Worm (Caenorhabditis elegans) whole organism, L1 larva: ENCODE data around the gene Y51H7C.7.
A peak's percentile ranks its signal among the peaks of the same experiment; 100 is the strongest.

Source experiments
- C04F5.9 ChIP-seq: sonication (generic microtip); optimal IDR thresholded peaks from 2 replicates; lab custom pipeline; 2016; ENCODE audit warnings: missing genetic modification characterization, missing compliant biosample characterization
- C16A3.4 ChIP-seq: fragments of 150-350 bp; optimal IDR thresholded peaks from 2 replicates; lab custom pipeline; 2014; ENCODE audit warnings: missing biosample characterization, missing genetic modification characterization
- F16B12.6 ChIP-seq: fragments of 150-350 bp; optimal IDR thresholded peaks from 2 replicates; lab custom pipeline; 2014; ENCODE audit warnings: missing biosample characterization, missing genetic modification characterization
- Y116A8C.19 ChIP-seq: sonication (generic microtip); optimal IDR thresholded peaks from 2 replicates; lab custom pipeline; 2016; ENCODE audit warnings: missing compliant biosample characterization, missing genetic modification characterization, borderline replicate concordance
- aha-1 ChIP-seq: fragments of 150-350 bp; optimal IDR thresholded peaks from 2 replicates; lab custom pipeline; 2014; ENCODE audit warnings: missing biosample characterization, missing genetic modification characterization
- alr-1 ChIP-seq: fragments of 200-800 bp; sonication (Bioruptor generic); optimal IDR thresholded peaks from 2 replicates; lab custom pipeline; 2018; ENCODE audit warnings: borderline replicate concordance, mild to moderate bottlenecking, missing genetic modification characterization, missing compliant biosample characterization
- blmp-1 ChIP-seq: fragments of 150-350 bp; optimal IDR thresholded peaks from 2 replicates; lab custom pipeline; 2014; ENCODE audit warnings: missing biosample characterization, missing genetic modification characterization
- ceh-63 ChIP-seq: fragments of 200-800 bp; sonication (Bioruptor generic); optimal IDR thresholded peaks from 2 replicates; lab custom pipeline; 2018; ENCODE audit warnings: mild to moderate bottlenecking, missing genetic modification characterization, missing compliant biosample characterization
- ceh-8 ChIP-seq: fragments of 200-800 bp; sonication (Bioruptor generic); optimal IDR thresholded peaks from 2 replicates; lab custom pipeline; 2018; ENCODE audit warnings: mild to moderate bottlenecking, missing genetic modification characterization, moderate library complexity, missing compliant biosample characterization
- ceh-82 ChIP-seq, 3 experiments: fragments of 150-350 bp in 1 of 3; sonication (generic microtip) in 2 of 3; optimal IDR thresholded peaks; 2 replicates each; lab custom pipeline; 2014 to 2017; ENCODE audit warnings: missing biosample characterization in 3 of 3, missing genetic modification characterization in 3 of 3
- ceh-88 ChIP-seq: fragments of 200-800 bp; sonication (Bioruptor generic); IDR thresholded peaks from 2 replicates; pipeline ENCODE4 v1.3.6; 2022; ENCODE audit warnings: missing genetic modification characterization, missing compliant biosample characterization
- ces-1 ChIP-seq: fragments of 150-350 bp; optimal IDR thresholded peaks from 2 replicates; lab custom pipeline; 2014; ENCODE audit warnings: missing biosample characterization, missing genetic modification reagents, missing genetic modification characterization
- dpl-1 ChIP-seq, 3 experiments: fragments of 150-350 bp in 2 of 3; sonication (generic microtip) in 1 of 3; optimal IDR thresholded peaks; 2 replicates each; lab custom pipeline; 2014 to 2017; ENCODE audit warnings: missing biosample characterization in 3 of 3, missing genetic modification characterization in 3 of 3, missing genetic modification reagents in 3 of 3
- dsc-1 ChIP-seq: sonication (generic microtip); optimal IDR thresholded peaks from 2 replicates; lab custom pipeline; 2016; ENCODE audit warnings: mild to moderate bottlenecking, missing genetic modification characterization, missing compliant biosample characterization
- egl-13 ChIP-seq: sonication (generic microtip); optimal IDR thresholded peaks from 2 replicates; lab custom pipeline; 2016; ENCODE audit warnings: missing genotype, missing genetic modification reagents, missing genetic modification characterization, missing compliant biosample characterization
- elt-3 ChIP-seq, 6 experiments: fragments of 150-350 bp in 1 of 6; sonication (generic microtip); optimal IDR thresholded peaks; 2 replicates each; lab custom pipeline; 2017 to 2018; ENCODE audit warnings: missing biosample characterization in 6 of 6, missing genetic modification characterization in 6 of 6, inconsistent platforms in 1 of 6
- fkh-10 ChIP-seq: sonication (generic microtip); optimal IDR thresholded peaks from 2 replicates; lab custom pipeline; 2017; ENCODE audit warnings: missing biosample characterization, missing genetic modification reagents, missing genetic modification characterization
- fkh-4 ChIP-seq: sonication (generic microtip); optimal IDR thresholded peaks from 2 replicates; lab custom pipeline; 2016; ENCODE audit warnings: missing compliant biosample characterization, missing genetic modification characterization, borderline replicate concordance
- fos-1 ChIP-seq: fragments of 150-350 bp; optimal IDR thresholded peaks from 2 replicates; lab custom pipeline; 2014; ENCODE audit warnings: missing biosample characterization, missing genetic modification characterization
- grh-1 ChIP-seq: fragments of 200-800 bp; sonication (Bioruptor generic); IDR thresholded peaks from 2 replicates; pipeline ENCODE4 v1.3.6; 2022; ENCODE audit warnings: missing genetic modification reagents, missing genetic modification characterization, missing compliant biosample characterization
- hlh-4 ChIP-seq: sonication (generic microtip); optimal IDR thresholded peaks from 2 replicates; lab custom pipeline; 2016; ENCODE audit warnings: mild to moderate bottlenecking, missing genetic modification characterization, missing compliant biosample characterization
- irx-1 ChIP-seq: sonication (generic microtip); optimal IDR thresholded peaks from 2 replicates; lab custom pipeline; 2016; ENCODE audit warnings: missing genetic modification characterization, missing compliant biosample characterization
- jun-1 ChIP-seq: fragments of 150-350 bp; optimal IDR thresholded peaks from 2 replicates; lab custom pipeline; 2014; ENCODE audit warnings: missing biosample characterization, missing genetic modification reagents, missing genetic modification characterization
- lin-14 ChIP-seq: fragments of 200-800 bp; sonication (Bioruptor generic); optimal IDR thresholded peaks from 2 replicates; lab custom pipeline; 2018; ENCODE audit warnings: mild to moderate bottlenecking, missing genetic modification characterization, moderate library complexity, missing compliant biosample characterization
- lin-39 ChIP-seq: fragments of 150-350 bp; optimal IDR thresholded peaks from 2 replicates; lab custom pipeline; 2014; ENCODE audit warnings: missing biosample characterization, missing genetic modification reagents, missing genetic modification characterization
- mab-9 ChIP-seq: fragments of 200-800 bp; sonication (Bioruptor generic); IDR thresholded peaks from 2 replicates; pipeline ENCODE4 v1.3.6; 2022; ENCODE audit warnings: missing genetic modification reagents, missing genetic modification characterization, missing compliant biosample characterization
- mdl-1 ChIP-seq, 2 experiments: fragments of 150-350 bp; optimal IDR thresholded peaks; 2 replicates each; lab custom pipeline; 2014 to 2017; ENCODE audit warnings: missing biosample characterization in 2 of 2, missing genetic modification characterization in 2 of 2, inconsistent platforms in 1 of 2
- mef-2 ChIP-seq: fragments of 150-350 bp; optimal IDR thresholded peaks from 2 replicates; lab custom pipeline; 2014; ENCODE audit warnings: missing biosample characterization, missing genetic modification characterization
- nhr-11 ChIP-seq: fragments of 150-350 bp; optimal IDR thresholded peaks from 2 replicates; lab custom pipeline; 2014; ENCODE audit warnings: missing biosample characterization, missing genetic modification characterization
- nhr-19 ChIP-seq: fragments of 200-800 bp; sonication (Bioruptor generic); conservative IDR thresholded peaks from 2 replicates; pipeline ENCODE4 v1.3.6; 2022; ENCODE audit warnings: missing genetic modification characterization, missing compliant biosample characterization
- nhr-20 ChIP-seq: sonication (generic microtip); optimal IDR thresholded peaks from 2 replicates; lab custom pipeline; 2016; ENCODE audit warnings: mild to moderate bottlenecking, missing genetic modification characterization, missing compliant biosample characterization
- nhr-28 ChIP-seq: fragments of 150-350 bp; optimal IDR thresholded peaks from 2 replicates; lab custom pipeline; 2014; ENCODE audit warnings: missing biosample characterization, missing genetic modification characterization
- nhr-47 ChIP-seq: sonication (generic microtip); optimal IDR thresholded peaks from 2 replicates; lab custom pipeline; 2016; ENCODE audit warnings: mild to moderate bottlenecking, missing genetic modification characterization, moderate library complexity, missing compliant biosample characterization
- nhr-71 ChIP-seq: sonication (generic microtip); optimal IDR thresholded peaks from 2 replicates; lab custom pipeline; 2016; ENCODE audit warnings: mild to moderate bottlenecking, missing genetic modification characterization, moderate library complexity, missing compliant biosample characterization
- nhr-77 ChIP-seq: fragments of 150-350 bp; optimal IDR thresholded peaks from 2 replicates; lab custom pipeline; 2014; ENCODE audit warnings: missing biosample characterization, missing genetic modification characterization
- nhr-90 ChIP-seq: sonication (generic microtip); optimal IDR thresholded peaks from 2 replicates; lab custom pipeline; 2016; ENCODE audit warnings: mild to moderate bottlenecking, missing genetic modification characterization, missing compliant biosample characterization; ENCODE audit not compliant: poor library complexity
- pag-3 ChIP-seq: sonication (generic microtip); optimal IDR thresholded peaks from 2 replicates; lab custom pipeline; 2017; ENCODE audit warnings: missing genetic modification characterization, mild to moderate bottlenecking, missing compliant biosample characterization, antibody characterized with exemption, borderline replicate concordance; ENCODE audit not compliant: insufficient read depth
- pax-3 ChIP-seq: fragments of 200-800 bp; sonication (Bioruptor generic); optimal IDR thresholded peaks from 2 replicates; lab custom pipeline; 2018; ENCODE audit warnings: mild to moderate bottlenecking, missing genetic modification characterization, moderate library complexity, missing compliant biosample characterization
- pqm-1 ChIP-seq: sonication (generic microtip); optimal IDR thresholded peaks from 3 replicates; lab custom pipeline; 2017; ENCODE audit warnings: missing biosample characterization, missing genetic modification characterization
- rnt-1 ChIP-seq: sonication (generic microtip); optimal IDR thresholded peaks from 2 replicates; lab custom pipeline; 2016; ENCODE audit warnings: mild to moderate bottlenecking, missing genetic modification characterization, moderate library complexity, missing compliant biosample characterization
- skn-1 ChIP-seq: fragments of 150-350 bp; optimal IDR thresholded peaks from 2 replicates; lab custom pipeline; 2014; ENCODE audit warnings: missing biosample characterization, missing genetic modification characterization
- snpc-4 ChIP-seq: fragments of 150-350 bp; optimal IDR thresholded peaks from 2 replicates; lab custom pipeline; 2014; ENCODE audit warnings: missing biosample characterization, missing genetic modification characterization
- snu-23 ChIP-seq: sonication (generic microtip); optimal IDR thresholded peaks from 2 replicates; lab custom pipeline; 2016; ENCODE audit warnings: missing genetic modification characterization, missing compliant biosample characterization
- sox-4 ChIP-seq: sonication (generic microtip); optimal IDR thresholded peaks from 2 replicates; lab custom pipeline; 2016; ENCODE audit warnings: missing genetic modification characterization, missing compliant biosample characterization
- swsn-7 ChIP-seq: sonication (generic microtip); optimal IDR thresholded peaks from 2 replicates; lab custom pipeline; 2016; ENCODE audit warnings: missing genetic modification characterization, missing compliant biosample characterization
- tbx-2 ChIP-seq: sonication (generic microtip); optimal IDR thresholded peaks from 2 replicates; lab custom pipeline; 2016; ENCODE audit warnings: missing genetic modification characterization, missing compliant biosample characterization
- unc-130 ChIP-seq: fragments of 150-350 bp; optimal IDR thresholded peaks from 2 replicates; lab custom pipeline; 2017; ENCODE audit warnings: missing biosample characterization, missing genetic modification characterization, inconsistent platforms
- unc-86 ChIP-seq: sonication (generic microtip); optimal IDR thresholded peaks from 2 replicates; lab custom pipeline; 2016; ENCODE audit warnings: missing genetic modification characterization, missing compliant biosample characterization
- vab-15 ChIP-seq: sonication (generic microtip); optimal IDR thresholded peaks from 2 replicates; lab custom pipeline; 2017; ENCODE audit warnings: missing genotype, mild to moderate bottlenecking, missing genetic modification characterization, missing compliant biosample characterization
- zag-1 ChIP-seq: fragments of 150-350 bp; optimal IDR thresholded peaks from 2 replicates; lab custom pipeline; 2014; ENCODE audit warnings: missing biosample characterization, missing genetic modification characterization
- ztf-11 ChIP-seq, 2 experiments: sonication (generic microtip); optimal IDR thresholded peaks; 2 replicates each; lab custom pipeline; 2016 to 2017; ENCODE audit warnings: missing genetic modification characterization in 2 of 2, missing biosample characterization in 1 of 2, missing compliant biosample characterization in 1 of 2
- ztf-4 ChIP-seq: fragments of 150-350 bp; optimal IDR thresholded peaks from 2 replicates; lab custom pipeline; 2014; ENCODE audit warnings: missing biosample characterization, missing genetic modification characterization

The Y51H7C.7 gene

ce11 chrII:1402167-1402619, at the start of gene Y51H7C.7:
Gene Y51H7C.7, plus strand, starts transcription at chrII:1402569.
- peak; percentile 73 for TF ChIP-seq rnt-1 (tag; lab: Kevin White, UChicago)
- no peak for TF ChIP-seq ces-1 (GFP tag; lab: Kevin White, UChicago)
- TF ChIP-seq fos-1 (tag; lab: Kevin White, UChicago): peak; percentile 22
- no peak for TF ChIP-seq zag-1 (tag; lab: Kevin White, UChicago)
- no peak for TF ChIP-seq jun-1
- peak; percentile 74 for TF ChIP-seq nhr-90
- TF ChIP-seq mdl-1 (tag; optimal IDR thresholded peaks at IDR 0.05; lab: Kevin White, UChicago): peak in 1 of 2 experiments; percentile 31
- TF ChIP-seq ceh-88 (GFP tag; lab: Robert Waterston, UW): no peak
- peak; percentile 4 for TF ChIP-seq aha-1
- peak; percentile 58 for TF ChIP-seq unc-130 (tag; lab: Kevin White, UChicago)
- TF ChIP-seq F16B12.6 (tag; lab: Kevin White, UChicago): peak; percentile 55
- TF ChIP-seq Y116A8C.19 (tag; lab: Kevin White, UChicago): no peak
- TF ChIP-seq lin-14: no peak
- no peak for TF ChIP-seq nhr-71 (tag; lab: Kevin White, UChicago)
- TF ChIP-seq elt-3 (tag; optimal IDR thresholded peaks at IDR 0.05; lab: Kevin White, UChicago): peak in 2 of 6 experiments; percentile 16 to 49
- peak; percentile 54 for TF ChIP-seq grh-1 (GFP tag; lab: Robert Waterston, UW)
- no peak for TF ChIP-seq pqm-1 (tag; lab: Kevin White, UChicago)
- TF ChIP-seq nhr-20 (tag; lab: Kevin White, UChicago): peak; percentile 68
- TF ChIP-seq egl-13: peak; percentile 48
- TF ChIP-seq unc-86 (tag; lab: Kevin White, UChicago): peak; percentile 66
- no peak for TF ChIP-seq alr-1 (tag; lab: Kevin White, UChicago)
- TF ChIP-seq mef-2 (tag; lab: Kevin White, UChicago): no peak
- peak; percentile 72 to 90 (median 72) for TF ChIP-seq ceh-82 (tag; optimal IDR thresholded peaks at IDR 0.05; lab: Kevin White, UChicago)
- peak; percentile 71 for TF ChIP-seq swsn-7 (tag; lab: Kevin White, UChicago)
- peak; percentile 74 for TF ChIP-seq snu-23 (GFP tag; lab: Kevin White, UChicago)
- TF ChIP-seq nhr-77: no peak
- peak; percentile 76 for TF ChIP-seq lin-39 (tag; lab: Kevin White, UChicago)
- TF ChIP-seq snpc-4: peak; percentile 58
- TF ChIP-seq ztf-11 (tag; optimal IDR thresholded peaks at IDR 0.05; lab: Kevin White, UChicago): peak in 1 of 2 experiments; percentile 57
- TF ChIP-seq skn-1 (tag; lab: Kevin White, UChicago): peak; percentile 61
- TF ChIP-seq irx-1 (tag; lab: Kevin White, UChicago): peak; percentile 81
- peak; percentile 56 to 76 (median 74) for TF ChIP-seq dpl-1 (GFP tag; optimal IDR thresholded peaks at IDR 0.05; lab: Kevin White, UChicago)
- TF ChIP-seq sox-4 (tag; lab: Kevin White, UChicago): peak; percentile 10
- TF ChIP-seq nhr-28 (tag; lab: Kevin White, UChicago): no peak
- TF ChIP-seq ceh-63 (GFP tag; lab: Kevin White, UChicago): no peak
- peak; percentile 65 for TF ChIP-seq nhr-19 (GFP tag; lab: Robert Waterston, UW)
- TF ChIP-seq vab-15: no peak
- no peak for TF ChIP-seq ztf-4
- TF ChIP-seq nhr-11 (tag; lab: Kevin White, UChicago): peak; percentile 10
- peak; percentile 85 for TF ChIP-seq nhr-47 (tag; lab: Kevin White, UChicago)
- peak; percentile 7 for TF ChIP-seq fkh-4
- peak; percentile 76 for TF ChIP-seq dsc-1 (tag; lab: Kevin White, UChicago)
- TF ChIP-seq mab-9 (GFP tag; lab: Robert Waterston, UW): no peak
- TF ChIP-seq tbx-2: peak; percentile 74
- TF ChIP-seq ceh-8 (GFP tag; lab: Kevin White, UChicago): no peak
- no peak for TF ChIP-seq hlh-4 (tag; lab: Kevin White, UChicago)
- no peak for TF ChIP-seq blmp-1
- TF ChIP-seq pax-3 (tag; lab: Kevin White, UChicago): no peak
- peak; percentile 19 for TF ChIP-seq C04F5.9 (tag; lab: Kevin White, UChicago)
- no peak for TF ChIP-seq fkh-10
- TF ChIP-seq pag-3 (tag; lab: Kevin White, UChicago): no peak
- TF ChIP-seq C16A3.4 (tag; lab: Kevin White, UChicago): peak; percentile 27
